Fruit fly (Drosophila melanogaster) Kc167 (cell line): ENCODE measurements around the gene mgr.

Experiments used
- Myc ChIP-seq: fragments of >200 bp; optimal IDR thresholded peaks from 2 replicates; lab custom pipeline; 2017; ENCODE audit warnings: missing external identifiers
- Sin3A ChIP-seq: fragments of >200 bp; optimal IDR thresholded peaks from 2 replicates; lab custom pipeline; 2018; ENCODE audit warnings: missing external identifiers
- h ChIP-seq: fragments of >200 bp; optimal IDR thresholded peaks from 3 replicates; lab custom pipeline; 2018; ENCODE audit warnings: missing external identifiers
- insv ChIP-seq: fragments of >200 bp; optimal IDR thresholded peaks from 3 replicates; lab custom pipeline; 2018; ENCODE audit warnings: missing external identifiers

dm6 chr3R:11409667-11410137 lies at the start of gene mgr, which contains the start of gene Irbp:
- TF ChIP-seq insv (lab: Kevin White, UChicago), result no peak
- no peak for TF ChIP-seq Myc (lab: Kevin White, UChicago)
- TF ChIP-seq Sin3A (lab: Kevin White, UChicago), result no peak
- no peak for TF ChIP-seq h
